Fruit fly (Drosophila melanogaster): ENCODE results near the gene ncd.
A peak's percentile ranks its signal among the peaks of the same experiment; 100 is the strongest.

The ncd gene

DNA sequence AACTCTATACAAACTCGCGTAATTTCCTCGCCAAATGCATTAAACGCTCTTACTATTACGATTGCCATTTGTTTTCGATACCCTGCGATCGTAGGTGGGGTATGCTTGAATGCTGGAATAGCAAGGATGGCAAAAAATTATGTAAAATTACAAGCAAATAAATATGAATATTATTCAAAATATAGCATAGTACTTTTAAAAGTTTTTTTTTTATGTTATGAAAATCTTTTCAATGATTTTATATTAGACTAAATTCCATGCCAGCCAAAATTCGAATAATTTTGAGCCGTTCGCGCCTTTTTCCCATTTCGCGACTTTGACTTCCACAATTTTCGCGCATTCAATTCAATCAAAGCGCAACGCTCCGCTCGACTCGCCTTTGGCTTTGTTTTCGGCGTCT is 50.8 kb downstream of the ncd start:
- TF ChIP-seq E2f2 (GFP tag; IDR thresholded peaks at IDR 0.05) = no peak
- TF ChIP-seq Bgb (GFP tag; IDR thresholded peaks at IDR 0.05; ENCODE audit: partially characterized antibody) = no peak
- no peak for TF ChIP-seq CG14667 (GFP tag; IDR thresholded peaks at IDR 0.05)
- peak; percentile 13; the same call in 1 of the 2 replicates for TF ChIP-seq Drgx (GFP tag; IDR thresholded peaks at IDR 0.05)

DNA sequence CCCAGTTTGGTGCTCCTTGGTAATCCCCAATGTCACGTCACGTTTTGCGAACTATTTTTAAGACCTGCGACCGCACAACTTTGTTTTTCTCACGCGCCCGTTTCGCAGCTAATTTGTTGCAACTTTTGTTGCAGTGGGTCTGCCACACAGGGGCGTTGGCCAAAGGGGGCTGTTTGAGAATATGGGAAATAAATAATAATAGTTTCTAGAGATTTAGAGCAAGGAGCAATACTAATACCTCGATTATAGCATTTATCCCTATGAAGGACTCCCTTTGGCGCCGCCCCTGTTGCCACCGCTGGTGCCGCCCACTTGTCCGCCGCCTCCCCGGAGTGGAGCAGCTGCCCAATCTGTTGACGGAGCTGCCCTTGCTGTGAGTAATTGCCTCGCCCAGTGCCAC is 51.7 kb downstream of the ncd start:
- peak; percentile 11 for TF ChIP-seq Ssrp (tag; optimal IDR thresholded peaks at IDR 0.05)
- no peak for TF ChIP-seq CG16815 (GFP tag; optimal IDR thresholded peaks at IDR 0.05)
- TF ChIP-seq wor (GFP tag; IDR thresholded peaks at IDR 0.05) = no peak
- TF ChIP-seq jigr1 (GFP tag; IDR thresholded peaks at IDR 0.05) = 0 out of 3 replicates have a peak, but pooled peaks have one; percentile 30
- TF ChIP-seq exex (tag; optimal IDR thresholded peaks at IDR 0.05) = no peak
- TF ChIP-seq Meics (GFP tag; optimal IDR thresholded peaks at IDR 0.05) = no peak
- TF ChIP-seq phol (tag; optimal IDR thresholded peaks at IDR 0.05) = peak; percentile 9
- no peak for TF ChIP-seq CG3995 (GFP tag; optimal IDR thresholded peaks at IDR 0.05)
- peak; percentile 18 for TF ChIP-seq Oli (tag; optimal IDR thresholded peaks at IDR 0.05)
- no peak for TF ChIP-seq nom (GFP tag; optimal IDR thresholded peaks at IDR 0.05)
- TF ChIP-seq slbo (GFP tag; IDR thresholded peaks at IDR 0.05) = peak; percentile 46
- no peak for TF ChIP-seq ERR (GFP tag; optimal IDR thresholded peaks at IDR 0.05)
- no peak for TF ChIP-seq CG10431 (GFP tag; optimal IDR thresholded peaks at IDR 0.05)
- peak; percentile 32; the same call in 1 of the 3 replicates for TF ChIP-seq Mrtf (GFP tag; IDR thresholded peaks at IDR 0.05)
- no peak for TF ChIP-seq pan (optimal IDR thresholded peaks at IDR 0.05)
- peak in 1 of 2 experiments; percentile 59 for TF ChIP-seq pan (GFP tag; optimal IDR thresholded peaks at IDR 0.05 in 1 of 2, IDR thresholded peaks at IDR 0.05 in 1 of 2)
- peak; percentile 3 for TF ChIP-seq grau (tag; optimal IDR thresholded peaks at IDR 0.05)
- TF ChIP-seq CG9609 (GFP tag; optimal IDR thresholded peaks at IDR 0.05) = no peak
- TF ChIP-seq HLH54F (GFP tag; optimal IDR thresholded peaks at IDR 0.05) = no peak
- TF ChIP-seq CG13287 (GFP tag; IDR thresholded peaks at IDR 0.05; ENCODE audit: partially characterized antibody) = no peak
- TF ChIP-seq vvl (GFP tag; IDR thresholded peaks at IDR 0.05) = peak; percentile 63
- TF ChIP-seq emc (GFP tag; optimal IDR thresholded peaks at IDR 0.05) = no peak
- TF ChIP-seq unpg (GFP tag; optimal IDR thresholded peaks at IDR 0.05) = peak; percentile 19
- TF ChIP-seq H15 (GFP tag; IDR thresholded peaks at IDR 0.05) = peak; percentile 53; the same call in 1 of the 3 replicates
- peak; percentile 23 for TF ChIP-seq tin (GFP tag; optimal IDR thresholded peaks at IDR 0.05)
- TF ChIP-seq CG10366 (GFP tag; IDR thresholded peaks at IDR 0.05) = peak; percentile 43; the same call in 1 of the 2 replicates
- TF ChIP-seq esg (GFP tag; conservative IDR thresholded peaks at IDR 0.05) = 0 out of 2 replicates have a peak, but pooled peaks have one; percentile 21
- TF ChIP-seq CG6689 (GFP tag; IDR thresholded peaks at IDR 0.05) = peak; percentile 30; the same call in 1 of the 2 replicates
- TF ChIP-seq Jarid2 (GFP tag; optimal IDR thresholded peaks at IDR 0.05) = no peak
- TF ChIP-seq ftz-f1 (GFP tag; optimal IDR thresholded peaks at IDR 0.05) = no peak
- no peak for TF ChIP-seq Poxn (GFP tag; IDR thresholded peaks at IDR 0.05)
- no peak for TF ChIP-seq Hmx (GFP tag; optimal IDR thresholded peaks at IDR 0.05)
- peak; percentile 38; the same call in 2 of the 3 replicates for TF ChIP-seq CG14050 (GFP tag; IDR thresholded peaks at IDR 0.05)
- TF ChIP-seq CG32772 (GFP tag; IDR thresholded peaks at IDR 0.05) = peak; percentile 52
- TF ChIP-seq Lhr (GFP tag; optimal IDR thresholded peaks at IDR 0.05) = no peak
- TF ChIP-seq chif (GFP tag; optimal IDR thresholded peaks at IDR 0.05) = no peak
- peak; percentile 3 for TF ChIP-seq ems (GFP tag; optimal IDR thresholded peaks at IDR 0.05)
- TF ChIP-seq ken (GFP tag; IDR thresholded peaks at IDR 0.05) = peak; percentile 63; the same call in 2 of the 3 replicates
- no peak for TF ChIP-seq CG1529 (GFP tag; optimal IDR thresholded peaks at IDR 0.05)
- TF ChIP-seq CG34422 (GFP tag; IDR thresholded peaks at IDR 0.05) = 0 out of 3 replicates have a peak, but pooled peaks have one; percentile 29
- TF ChIP-seq tio (GFP tag; optimal IDR thresholded peaks at IDR 0.05) = no peak
- no peak for TF ChIP-seq CG9437 (GFP tag; optimal IDR thresholded peaks at IDR 0.05)
- no peak for TF ChIP-seq Deaf1 (tag; optimal IDR thresholded peaks at IDR 0.05)
- TF ChIP-seq CG6175 (GFP tag; IDR thresholded peaks at IDR 0.05) = no peak
- TF ChIP-seq sisA (GFP tag; IDR thresholded peaks at IDR 0.05) = peak; percentile 67
- TF ChIP-seq ttk (GFP tag; IDR thresholded peaks at IDR 0.05) = 0 out of 2 replicates have a peak, but pooled peaks have one; percentile 28

Data from whole organism, embryonic.